Worm (Caenorhabditis elegans): ENCODE measurements around the gene C02F5.10.

ce11 chrIII:8229480-8229879 is 19.8 kb downstream of the C02F5.10 start:
- TF ChIP-seq unc-30 (tag; optimal IDR thresholded peaks at IDR 0.05): no peak
- no peak for TF ChIP-seq nhr-76 (tag; optimal IDR thresholded peaks at IDR 0.05)
- TF ChIP-seq snu-23 (GFP tag; optimal IDR thresholded peaks at IDR 0.05): no peak

Measured in whole organism, L1 larva.